Worm (Caenorhabditis elegans) whole organism, L2 larva: ENCODE data around the gene Y65A5A.1.

Experiments used
- ZK546.5 ChIP-seq: sonication (generic microtip); optimal IDR thresholded peaks from 2 replicates; lab custom pipeline; 2017; ENCODE audit warnings: missing biosample characterization, missing genetic modification characterization
- ama-1 ChIP-seq: fragments of 150-350 bp; optimal IDR thresholded peaks from 2 replicates; lab custom pipeline; 2018; ENCODE audit warnings: inconsistent platforms
- nhr-11 ChIP-seq: fragments of 150-350 bp; optimal IDR thresholded peaks from 2 replicates; lab custom pipeline; 2014; ENCODE audit warnings: missing biosample characterization, missing genetic modification characterization
- nhr-23 ChIP-seq: fragments of 150-350 bp; optimal IDR thresholded peaks from 2 replicates; lab custom pipeline; 2014; ENCODE audit warnings: missing biosample characterization, missing genetic modification reagents, missing genetic modification characterization
- unc-39 ChIP-seq: fragments of 150-350 bp; optimal IDR thresholded peaks from 2 replicates; lab custom pipeline; 2014; ENCODE audit warnings: missing biosample characterization, missing genetic modification characterization
- unc-62 ChIP-seq: fragments of 150-350 bp; optimal IDR thresholded peaks from 2 replicates; lab custom pipeline; 2014; ENCODE audit warnings: missing biosample characterization, missing genetic modification reagents, missing genetic modification characterization
- zag-1 ChIP-seq: fragments of 150-350 bp; optimal IDR thresholded peaks from 2 replicates; lab custom pipeline; 2014; ENCODE audit warnings: missing biosample characterization, missing genetic modification characterization

DNA sequence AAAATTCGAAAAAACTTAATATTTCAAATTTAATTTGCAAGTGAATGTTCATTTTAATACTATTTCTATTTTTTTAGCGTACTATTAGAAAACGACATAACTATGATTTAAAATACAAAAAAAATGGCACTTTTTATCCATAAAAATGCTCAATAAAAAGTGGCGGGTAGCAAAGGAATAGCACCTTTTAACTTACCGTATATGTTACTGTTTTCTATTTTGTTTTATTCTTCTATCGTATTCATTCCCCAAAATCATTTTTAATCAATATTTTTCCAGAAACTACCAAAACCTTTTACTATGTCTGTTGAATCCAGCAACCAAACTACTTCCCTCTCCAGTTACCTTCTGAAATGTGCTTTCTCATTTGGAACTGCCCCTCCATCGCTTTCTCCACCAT, 48.9 kb downstream of the Y65A5A.1 start, which contains the start of gene C35D6.4:
- no peak for TF ChIP-seq unc-39 (tag; lab: Kevin White, UChicago)
- no peak for TF ChIP-seq unc-62 (GFP tag; lab: Kevin White, UChicago)
- no peak for TF ChIP-seq ama-1
- no peak for TF ChIP-seq nhr-11 (tag; lab: Kevin White, UChicago)
- no peak for TF ChIP-seq ZK546.5 (tag; lab: Kevin White, UChicago)
- no peak for TF ChIP-seq zag-1 (tag; lab: Kevin White, UChicago)
- TF ChIP-seq nhr-23 (tag; lab: Kevin White, UChicago), result no peak
